Fruit fly (Drosophila melanogaster) whole organism, wandering third instar larva: ENCODE data around the gene att-ORFB.

Experiments
- Abd-B ChIP-seq: fragments of >200 bp; optimal IDR thresholded peaks from 2 replicates; lab custom pipeline; 2017; ENCODE audit warnings: missing biosample characterization, missing genetic modification characterization
- CG32264 ChIP-seq: fragments of 200-800 bp; sonication (Bioruptor generic); optimal IDR thresholded peaks from 2 replicates; lab custom pipeline; 2016; ENCODE audit warnings: missing biosample characterization, missing genetic modification characterization
- CG9705 ChIP-seq: fragments of 200-800 bp; sonication (Bioruptor generic); optimal IDR thresholded peaks from 2 replicates; lab custom pipeline; 2018; ENCODE audit warnings: missing biosample characterization, mild to moderate bottlenecking, missing genetic modification characterization
- CrebA ChIP-seq: fragments of 200-800 bp; sonication (Bioruptor generic); optimal IDR thresholded peaks from 2 replicates; lab custom pipeline; 2016; ENCODE audit warnings: missing biosample characterization, mild to moderate bottlenecking, missing genetic modification characterization, borderline replicate concordance
- Dfd ChIP-seq: fragments of >200 bp; optimal IDR thresholded peaks from 2 replicates; lab custom pipeline; 2017; ENCODE audit warnings: missing biosample characterization, missing genetic modification characterization
- GATAd ChIP-seq: sonication (Bioruptor generic); optimal IDR thresholded peaks from 2 replicates; lab custom pipeline; 2016; ENCODE audit warnings: missing biosample characterization, missing genetic modification characterization
- HLH106 ChIP-seq: fragments of 200-800 bp; optimal IDR thresholded peaks from 3 replicates; lab custom pipeline; 2019; ENCODE audit warnings: missing biosample characterization, mild to moderate bottlenecking, missing genetic modification characterization, moderate library complexity
- Hnf4 ChIP-seq: fragments of 200-800 bp; sonication (Bioruptor generic); optimal IDR thresholded peaks from 2 replicates; lab custom pipeline; 2016; ENCODE audit warnings: missing biosample characterization, mild to moderate bottlenecking, missing genetic modification characterization
- Hr78 ChIP-seq: fragments of >200 bp; optimal IDR thresholded peaks from 2 replicates; lab custom pipeline; 2017; ENCODE audit warnings: missing biosample characterization, missing genetic modification characterization
- Hr83 ChIP-seq: fragments of 200-300 bp; sonication (Bioruptor generic); optimal IDR thresholded peaks from 2 replicates; lab custom pipeline; 2016; ENCODE audit warnings: missing biosample characterization, mild to moderate bottlenecking, missing genetic modification characterization, moderate library complexity; ENCODE audit not compliant: poor library complexity, severe bottlenecking
- Jra ChIP-seq: sonication (Bioruptor generic); optimal IDR thresholded peaks from 2 replicates; lab custom pipeline; 2016; ENCODE audit warnings: missing biosample characterization, missing genetic modification characterization
- Mio ChIP-seq: sonication (Bioruptor generic); optimal IDR thresholded peaks from 2 replicates; lab custom pipeline; 2016; ENCODE audit warnings: missing biosample characterization, missing genetic modification characterization
- Myc ChIP-seq: fragments of >200 bp; optimal IDR thresholded peaks from 2 replicates; lab custom pipeline; 2017
- N ChIP-seq: fragments of >200 bp; optimal IDR thresholded peaks from 2 replicates; lab custom pipeline; 2018; ENCODE audit warnings: missing biosample characterization, missing external identifiers, missing genetic modification characterization
- OdsH ChIP-seq: fragments of 200-800 bp; sonication (Bioruptor generic); optimal IDR thresholded peaks from 2 replicates; lab custom pipeline; 2016; ENCODE audit warnings: missing biosample characterization, mild to moderate bottlenecking, missing genetic modification characterization
- Rel ChIP-seq, 2 experiments: fragments of 200-800 bp; sonication (Bioruptor generic) in 1 of 2; optimal IDR thresholded peaks; 2 replicates in 1 of 2; 3 replicates in 1 of 2; lab custom pipeline; 2016 to 2019; ENCODE audit warnings: mild to moderate bottlenecking in 2 of 2, missing biosample characterization in 2 of 2, missing genetic modification characterization in 2 of 2, moderate library complexity in 1 of 2
- Sp1 ChIP-seq: fragments of 200-800 bp; sonication (Bioruptor generic); optimal IDR thresholded peaks from 3 replicates; lab custom pipeline; 2019; ENCODE audit warnings: missing biosample characterization, mild to moderate bottlenecking, missing genetic modification characterization, moderate library complexity
- Vsx2 ChIP-seq: fragments of 200-300, 225-300 bp; sonication (Bioruptor generic); optimal IDR thresholded peaks from 2 replicates; lab custom pipeline; 2018; ENCODE audit warnings: missing biosample characterization, missing genetic modification characterization; ENCODE audit not compliant: partially characterized antibody
- br ChIP-seq: fragments of 200-800 bp; sonication (Bioruptor generic); optimal IDR thresholded peaks from 2 replicates; lab custom pipeline; 2016; ENCODE audit warnings: missing biosample characterization, missing genetic modification characterization
- brk ChIP-seq: fragments of 200-800 bp; sonication (Bioruptor generic); optimal IDR thresholded peaks from 2 replicates; lab custom pipeline; 2016; ENCODE audit warnings: missing biosample characterization, mild to moderate bottlenecking, missing genetic modification characterization
- dl ChIP-seq, 2 experiments: fragments of 175-275, 200-275 bp in 1 of 2; fragments of 200-275 bp in 1 of 2; sonication (Bioruptor generic); optimal IDR thresholded peaks; lab custom pipeline; 2018; ENCODE audit warnings: mild to moderate bottlenecking in 2 of 2, missing biosample characterization in 2 of 2, missing genetic modification characterization in 2 of 2, moderate library complexity in 2 of 2; ENCODE audit not compliant: partially characterized antibody in 2 of 2, insufficient read depth in 1 of 2
- dmrt93B ChIP-seq: fragments of 200-800 bp; sonication (Bioruptor generic); optimal IDR thresholded peaks from 2 replicates; lab custom pipeline; 2018; ENCODE audit warnings: missing biosample characterization, mild to moderate bottlenecking, missing genetic modification characterization
- dsf ChIP-seq: sonication (Bioruptor generic); optimal IDR thresholded peaks from 2 replicates; lab custom pipeline; 2016; ENCODE audit warnings: missing biosample characterization, missing genetic modification characterization, borderline replicate concordance
- ey ChIP-seq: fragments of 200-800 bp; sonication (Bioruptor generic); optimal IDR thresholded peaks from 2 replicates; lab custom pipeline; 2016; ENCODE audit warnings: missing biosample characterization, missing genetic modification characterization
- foxo ChIP-seq, 2 experiments: fragments of 200-800 bp; sonication (Bioruptor generic); optimal IDR thresholded peaks; 2 replicates in 1 of 2; 3 replicates in 1 of 2; lab custom pipeline; 2016 to 2017; ENCODE audit warnings: missing biosample characterization in 2 of 2, missing genetic modification characterization in 2 of 2
- h ChIP-seq: fragments of 200-800 bp; sonication (Bioruptor generic); optimal IDR thresholded peaks from 3 replicates; lab custom pipeline; 2016; ENCODE audit warnings: missing biosample characterization, mild to moderate bottlenecking, missing genetic modification characterization
- jim ChIP-seq: fragments of 175-275, 200-325 bp; sonication (Bioruptor generic); optimal IDR thresholded peaks from 2 replicates; lab custom pipeline; 2016; ENCODE audit warnings: missing biosample characterization, mild to moderate bottlenecking, missing genetic modification characterization
- lola ChIP-seq: fragments of >200 bp; optimal IDR thresholded peaks from 2 replicates; lab custom pipeline; 2017; ENCODE audit warnings: missing biosample characterization, missing genetic modification characterization
- pan ChIP-seq: fragments of >200 bp; optimal IDR thresholded peaks from 2 replicates; lab custom pipeline; 2017
- psq ChIP-seq: fragments of 200-800 bp; sonication (Bioruptor generic); optimal IDR thresholded peaks from 3 replicates; lab custom pipeline; 2017; ENCODE audit warnings: missing biosample characterization, mild to moderate bottlenecking, missing genetic modification characterization, moderate library complexity
- rgr ChIP-seq: fragments of 200-800 bp; sonication (Bioruptor generic); optimal IDR thresholded peaks from 3 replicates; lab custom pipeline; 2016; ENCODE audit warnings: missing biosample characterization, mild to moderate bottlenecking, missing genetic modification characterization
- sage ChIP-seq: fragments of 200-800 bp; sonication (Bioruptor generic); optimal IDR thresholded peaks from 2 replicates; lab custom pipeline; 2016; ENCODE audit warnings: missing biosample characterization, mild to moderate bottlenecking, missing genetic modification characterization
- sv ChIP-seq: fragments of 200-800 bp; sonication (Bioruptor generic); optimal IDR thresholded peaks from 3 replicates; lab custom pipeline; 2016; ENCODE audit warnings: missing biosample characterization, missing genetic modification characterization
- tai ChIP-seq: sonication (Bioruptor generic); optimal IDR thresholded peaks from 2 replicates; lab custom pipeline; 2016; ENCODE audit warnings: missing biosample characterization, missing genetic modification characterization
- usp ChIP-seq: fragments of >200 bp; optimal IDR thresholded peaks from 2 replicates; lab custom pipeline; 2017; ENCODE audit warnings: missing biosample characterization, missing genetic modification characterization
- woc ChIP-seq: sonication (Bioruptor generic); optimal IDR thresholded peaks from 2 replicates; lab custom pipeline; 2016; ENCODE audit warnings: missing biosample characterization, mild to moderate bottlenecking, missing genetic modification characterization

att-ORFB gene

DNA sequence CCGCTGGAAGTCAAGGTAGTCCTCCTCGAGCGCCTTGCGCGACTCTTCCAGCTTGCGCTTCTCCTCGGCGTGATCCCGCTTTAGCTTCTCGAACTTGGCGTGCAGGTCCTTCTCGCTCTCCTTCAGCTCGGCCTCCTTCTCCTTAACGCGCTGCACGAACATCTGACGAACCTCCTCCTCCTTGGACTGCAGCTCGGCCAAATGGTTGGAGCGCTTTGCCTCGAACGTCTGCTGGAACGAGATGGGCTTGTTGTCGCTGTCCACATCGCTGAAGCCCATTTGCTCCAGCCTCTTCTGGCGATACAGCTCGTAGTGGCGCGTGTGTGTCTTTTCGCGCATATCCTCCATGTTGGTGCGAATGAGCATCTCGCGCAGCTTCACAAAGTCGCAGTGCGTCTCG is 32.2 kb upstream of the att-ORFB start:
- TF ChIP-seq rgr (no peak), HLH106 (tag; lab: Kevin White, UChicago) (no peak)

DNA sequence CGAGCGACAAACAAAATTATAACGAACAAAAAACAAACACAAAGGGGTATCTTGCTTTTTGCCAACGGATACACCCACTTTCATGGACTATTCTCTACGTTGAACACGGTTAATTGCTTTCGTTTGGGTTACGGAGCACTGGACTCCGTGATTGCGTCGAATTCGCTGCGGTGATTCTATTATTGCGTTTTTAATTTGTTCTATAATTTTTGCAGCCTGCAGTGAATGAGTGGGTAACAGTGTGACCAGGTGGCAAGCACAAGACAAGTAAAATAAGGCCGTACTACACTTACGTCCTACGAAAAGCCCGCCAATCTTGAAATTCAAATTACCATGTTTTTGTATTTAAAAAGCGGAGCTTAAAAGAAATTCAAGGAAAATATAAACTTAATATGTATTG is 31.4 kb upstream of the att-ORFB start, which contains the start of gene CG16953:
Gene CG16953, minus strand, starts transcription at position 268 of the 400 bp plus-strand sequence.
- TF ChIP-seq CrebA (GFP tag; lab: Kevin White, UChicago): no peak
- no peak for TF ChIP-seq Abd-B
- no peak for TF ChIP-seq brk (GFP tag; lab: Kevin White, UChicago)
- no peak for TF ChIP-seq Dfd (GFP tag; lab: Kevin White, UChicago)
- no peak for TF ChIP-seq OdsH
- TF ChIP-seq br: peak; percentile 1
- TF ChIP-seq dl (GFP tag; optimal IDR thresholded peaks at IDR 0.05; lab: Kevin White, UChicago; ENCODE audit: insufficient read depth in 1 of 2, partially characterized antibody in 2 of 2): no peak
- TF ChIP-seq Rel (GFP tag; optimal IDR thresholded peaks at IDR 0.05; lab: Kevin White, UChicago): no peak
- TF ChIP-seq Rel (tag; optimal IDR thresholded peaks at IDR 0.05; lab: Kevin White, UChicago): peak; percentile 35
- no peak for TF ChIP-seq Hr83 (GFP tag; lab: Kevin White, UChicago)
- no peak for TF ChIP-seq Hr78 (GFP tag; lab: Kevin White, UChicago)
- TF ChIP-seq N (GFP tag; lab: Kevin White, UChicago): no peak
- TF ChIP-seq dmrt93B (GFP tag; lab: Kevin White, UChicago): no peak
- TF ChIP-seq Vsx2 (GFP tag; lab: Kevin White, UChicago): no peak
- TF ChIP-seq Sp1 (GFP tag; lab: Kevin White, UChicago): peak; percentile 14
- TF ChIP-seq ey (GFP tag; lab: Kevin White, UChicago): no peak
- no peak for TF ChIP-seq Hnf4 (GFP tag; lab: Kevin White, UChicago)
- no peak for TF ChIP-seq usp (GFP tag; lab: Kevin White, UChicago)
- TF ChIP-seq rgr: no peak
- TF ChIP-seq dsf (GFP tag; lab: Kevin White, UChicago): no peak
- TF ChIP-seq Jra (GFP tag; lab: Kevin White, UChicago): peak; percentile 28
- TF ChIP-seq tai (GFP tag; lab: Kevin White, UChicago): no peak
- TF ChIP-seq GATAd (GFP tag; lab: Kevin White, UChicago): no peak

DNA sequence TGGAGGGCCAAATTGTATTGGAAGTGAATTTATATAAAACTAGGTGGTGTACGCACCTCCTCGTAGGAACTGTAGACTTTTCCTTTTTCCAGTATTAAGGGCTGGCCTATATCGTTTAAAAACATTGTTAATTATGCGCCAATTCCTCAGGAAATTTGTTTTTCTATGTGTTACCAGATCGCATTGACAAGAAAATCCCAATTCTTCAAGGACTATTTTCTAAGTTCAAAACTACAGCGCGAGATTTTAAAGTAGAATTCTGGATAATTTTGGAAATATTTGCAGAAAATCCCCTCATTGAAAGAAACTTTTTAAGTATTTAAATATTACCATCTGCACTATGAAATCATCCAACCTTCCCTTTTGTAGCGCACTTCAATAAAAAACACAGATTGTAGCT is 27.2 kb upstream of the att-ORFB start, which contains the start of gene CG34008:
Gene CG34008, minus strand, starts transcription at position 147 of the 400 bp plus-strand sequence.
- TF ChIP-seq jim (no peak), CG9705 (GFP tag; lab: Kevin White, UChicago) (no peak), GATAd (GFP tag; lab: Kevin White, UChicago) (no peak), Hnf4 (GFP tag; lab: Kevin White, UChicago) (no peak), Hr78 (GFP tag; lab: Kevin White, UChicago) (no peak), sage (GFP tag; lab: Kevin White, UChicago) (no peak), CrebA (GFP tag; lab: Kevin White, UChicago) (no peak), dmrt93B (GFP tag; lab: Kevin White, UChicago) (no peak), Myc (lab: Kevin White, UChicago) (no peak), Dfd (GFP tag; lab: Kevin White, UChicago) (no peak), foxo (GFP tag; optimal IDR thresholded peaks at IDR 0.05; lab: Kevin White, UChicago) (no peak), lola (GFP tag; lab: Kevin White, UChicago) (no peak), Hr83 (GFP tag; lab: Kevin White, UChicago) (no peak), OdsH (no peak), sv (GFP tag; lab: Kevin White, UChicago) (no peak)
- TF ChIP-seq, all 38 proteins: peak for 0

DNA sequence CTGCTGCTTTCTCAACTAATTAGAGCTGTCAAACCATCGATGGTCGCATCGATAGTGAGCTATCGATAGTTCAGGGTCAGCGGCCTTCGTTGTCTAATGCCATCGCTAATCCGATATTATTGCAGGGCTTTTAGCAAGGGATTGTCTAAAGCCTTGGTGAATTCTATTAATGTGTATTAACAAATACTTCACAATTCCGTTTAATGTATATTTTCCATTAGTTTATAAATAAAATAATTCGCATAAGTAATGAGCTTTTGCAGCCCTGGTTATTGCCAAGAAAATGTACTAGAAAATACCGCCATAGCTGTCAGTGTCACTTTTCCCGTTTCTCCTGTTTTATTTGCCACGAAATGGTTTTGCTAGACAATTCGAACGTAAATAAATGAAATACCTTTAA is 25.6 kb upstream of the att-ORFB start, which contains the start of the genes EloB and Srp14:
Gene EloB, minus strand, starts transcription at position 35 of the 400 bp plus-strand sequence.
Gene Srp14, plus strand, starts transcription at position 300 of the 400 bp plus-strand sequence.
- TF ChIP-seq brk (GFP tag; lab: Kevin White, UChicago): no peak
- TF ChIP-seq woc: no peak
- no peak for TF ChIP-seq dsf (GFP tag; lab: Kevin White, UChicago)
- TF ChIP-seq sage (GFP tag; lab: Kevin White, UChicago): no peak
- TF ChIP-seq Mio (GFP tag; lab: Kevin White, UChicago): no peak
- TF ChIP-seq dl (GFP tag; optimal IDR thresholded peaks at IDR 0.05; lab: Kevin White, UChicago; ENCODE audit: insufficient read depth in 1 of 2, partially characterized antibody in 2 of 2): no peak
- no peak for TF ChIP-seq Vsx2 (GFP tag; lab: Kevin White, UChicago)
- TF ChIP-seq Jra (GFP tag; lab: Kevin White, UChicago): peak; percentile 92
- TF ChIP-seq HLH106 (tag; lab: Kevin White, UChicago): peak; percentile 87
- no peak for TF ChIP-seq Myc (lab: Kevin White, UChicago)
- TF ChIP-seq Hr78 (GFP tag; lab: Kevin White, UChicago): no peak
- TF ChIP-seq N (GFP tag; lab: Kevin White, UChicago): no peak
- TF ChIP-seq dmrt93B (GFP tag; lab: Kevin White, UChicago): no peak
- peak; percentile 86 for TF ChIP-seq h (GFP tag; lab: Kevin White, UChicago)
- no peak for TF ChIP-seq lola (GFP tag; lab: Kevin White, UChicago)
- TF ChIP-seq pan (lab: Kevin White, UChicago): no peak
- peak; percentile 88 for TF ChIP-seq rgr
- TF ChIP-seq tai (GFP tag; lab: Kevin White, UChicago): no peak
- peak; percentile 81 for TF ChIP-seq Hr83 (GFP tag; lab: Kevin White, UChicago)
- no peak for TF ChIP-seq Dfd (GFP tag; lab: Kevin White, UChicago)
- TF ChIP-seq OdsH: peak; percentile 80
- peak; percentile 74 for TF ChIP-seq psq
- TF ChIP-seq GATAd (GFP tag; lab: Kevin White, UChicago): no peak
- TF ChIP-seq jim: no peak
- TF ChIP-seq Hnf4 (GFP tag; lab: Kevin White, UChicago): peak; percentile 92
- TF ChIP-seq ey (GFP tag; lab: Kevin White, UChicago): peak; percentile 86
- peak; percentile 77 for TF ChIP-seq sv (GFP tag; lab: Kevin White, UChicago)
- TF ChIP-seq usp (GFP tag; lab: Kevin White, UChicago): no peak
- peak; percentile 57 to 88 for TF ChIP-seq foxo (GFP tag; optimal IDR thresholded peaks at IDR 0.05; lab: Kevin White, UChicago)
- TF ChIP-seq Sp1 (GFP tag; lab: Kevin White, UChicago): peak; percentile 83
- no peak for TF ChIP-seq Rel (GFP tag; optimal IDR thresholded peaks at IDR 0.05; lab: Kevin White, UChicago)
- peak; percentile 68 for TF ChIP-seq Rel (tag; optimal IDR thresholded peaks at IDR 0.05; lab: Kevin White, UChicago)
- TF ChIP-seq CG32264 (GFP tag; lab: Kevin White, UChicago): peak; percentile 49
- TF ChIP-seq br: peak; percentile 86
